Fruit fly (Drosophila melanogaster) whole organism, larva: Measurements from ENCODE around the gene ND-30.

Experiments
- noc ChIP-seq: fragments of 200-800 bp; sonication (Bioruptor generic); optimal IDR thresholded peaks from 3 replicates; lab custom pipeline; 2019; ENCODE audit warnings: missing biosample characterization, mild to moderate bottlenecking, missing genetic modification characterization, moderate library complexity

Gene ND-30

DNA sequence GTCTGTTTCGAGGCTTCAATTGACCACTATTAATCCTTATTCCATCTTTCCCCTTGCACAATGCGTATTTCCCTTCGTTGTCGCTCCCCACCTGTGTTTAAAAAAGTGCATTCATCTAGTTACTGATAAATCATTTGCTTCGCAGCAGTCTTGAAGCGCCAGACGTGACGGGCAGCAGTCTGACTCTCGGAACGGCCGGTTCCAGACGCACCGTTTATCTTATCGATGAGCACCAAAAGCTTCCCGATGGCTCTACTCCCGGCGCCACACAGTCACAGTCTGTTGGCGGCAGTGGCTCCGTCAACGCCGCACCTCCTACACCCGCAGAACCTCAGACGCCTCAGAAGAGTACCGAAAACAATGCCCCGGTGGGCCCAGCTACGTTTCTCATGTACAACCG, 24.7 kb upstream of the ND-30 start, which contains the start of gene CG42494:
CG42494 (plus strand) TSS at position 301 of the 400 bp plus-strand sequence.
- no peak for TF ChIP-seq noc (tag; lab: Kevin White, UChicago)

dm6 chr3L:3179474-3179873, 20.1 kb upstream of the ND-30 start:
- peak; percentile 84 for TF ChIP-seq noc (tag; lab: Kevin White, UChicago)

DNA sequence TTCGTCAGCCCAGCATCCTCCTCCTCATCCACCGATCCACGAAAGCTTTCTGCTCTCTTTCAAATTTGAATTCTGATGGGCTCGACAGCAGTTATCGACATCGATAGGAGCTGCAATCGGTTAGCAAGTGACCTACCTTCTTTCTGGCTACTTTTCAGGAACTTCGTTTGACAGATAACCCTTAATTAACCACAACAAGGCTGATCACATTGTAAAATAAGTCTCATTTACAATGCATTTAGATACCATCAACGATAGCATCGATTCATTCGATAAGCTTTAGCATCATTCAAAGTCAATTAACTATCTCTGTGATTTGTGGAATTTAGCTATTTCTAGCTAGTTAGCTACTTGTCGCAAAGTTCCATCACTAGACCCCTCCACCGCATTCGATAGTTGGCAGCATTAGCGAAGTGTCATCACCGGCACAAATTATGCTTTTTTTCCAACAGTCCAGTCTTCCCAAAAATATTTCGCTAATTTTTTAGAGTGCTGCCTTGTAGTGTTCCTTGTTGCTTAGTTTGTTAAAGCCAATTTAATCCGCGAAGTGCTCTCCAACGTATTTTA, 19.2 kb upstream of the ND-30 start, which contains the start of the genes MnM and Girdin:
MnM (minus strand) TSS at position 51 of the 567 bp plus-strand sequence.
Girdin (plus strand) TSS at position 401 of the 567 bp plus-strand sequence.
- TF ChIP-seq noc (tag; lab: Kevin White, UChicago) = no peak

dm6 chr3L:3177872-3178271, 18.5 kb upstream of the ND-30 start:
- TF ChIP-seq noc (tag; lab: Kevin White, UChicago) = no peak

DNA sequence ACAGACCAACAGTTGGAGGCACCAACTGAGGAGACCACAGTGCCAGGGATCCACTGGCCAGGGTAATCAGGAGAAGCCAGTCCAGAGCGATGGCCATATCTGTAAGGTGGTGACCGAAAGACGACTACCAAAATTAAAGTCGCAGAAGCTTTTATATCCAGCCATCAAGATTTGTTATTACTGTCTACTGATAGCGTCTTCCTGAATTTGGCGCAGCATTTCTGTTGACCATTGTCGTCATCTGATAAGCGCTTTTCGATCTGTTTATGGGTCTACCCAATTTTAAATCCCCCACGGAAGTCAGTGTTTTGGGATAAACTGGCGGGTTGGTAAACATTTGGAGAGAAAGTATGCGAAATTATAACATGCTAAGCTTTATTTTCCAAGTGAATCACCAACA, 13.1 kb upstream of the ND-30 start, which contains the start of gene CG14963:
CG14963 (minus strand) TSS at position 101 of the 400 bp plus-strand sequence.
- no peak for TF ChIP-seq noc (tag; lab: Kevin White, UChicago)

- no peak for TF ChIP-seq noc (tag; lab: Kevin White, UChicago)
Observed at dm6 chr3L:3169107-3169506, 9.7 kb upstream of the ND-30 start, which contains the start of the genes CG32278 and CG32281. Gene CG32278, plus strand, starts transcription at chr3L:3169286. Gene CG32281, plus strand, starts transcription at chr3L:3169375.

DNA sequence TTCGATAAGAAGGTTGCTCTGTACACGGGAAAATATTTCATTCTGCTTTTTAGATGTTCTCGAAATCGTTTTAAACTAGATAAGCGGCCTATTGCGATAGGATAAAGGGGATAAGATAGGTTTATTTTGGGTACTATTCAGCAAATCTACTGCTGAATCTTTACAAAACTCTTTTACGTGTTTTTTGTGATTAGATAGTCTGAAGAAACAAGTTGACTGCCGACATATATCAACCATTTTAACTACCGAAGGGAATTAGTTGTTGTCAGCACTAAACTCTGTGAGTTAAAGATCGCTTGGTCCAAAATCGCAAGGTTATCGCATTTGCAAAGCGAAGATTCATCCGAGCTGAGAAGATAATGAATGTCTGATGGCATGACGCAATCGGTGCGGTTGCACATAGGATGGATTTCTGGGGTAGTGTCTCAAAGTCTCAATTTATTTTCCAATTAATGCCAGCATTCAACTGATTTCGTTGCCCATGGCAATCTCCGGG, 6.9 kb upstream of the ND-30 start, which contains the start of gene Asciz:
Asciz (minus strand) TSS at position 51 of the 496 bp plus-strand sequence.
- TF ChIP-seq noc (tag; lab: Kevin White, UChicago) = no peak

dm6 chr3L:3165399-3165798, 6.0 kb upstream of the ND-30 start:
- TF ChIP-seq noc (tag; lab: Kevin White, UChicago) = no peak

DNA sequence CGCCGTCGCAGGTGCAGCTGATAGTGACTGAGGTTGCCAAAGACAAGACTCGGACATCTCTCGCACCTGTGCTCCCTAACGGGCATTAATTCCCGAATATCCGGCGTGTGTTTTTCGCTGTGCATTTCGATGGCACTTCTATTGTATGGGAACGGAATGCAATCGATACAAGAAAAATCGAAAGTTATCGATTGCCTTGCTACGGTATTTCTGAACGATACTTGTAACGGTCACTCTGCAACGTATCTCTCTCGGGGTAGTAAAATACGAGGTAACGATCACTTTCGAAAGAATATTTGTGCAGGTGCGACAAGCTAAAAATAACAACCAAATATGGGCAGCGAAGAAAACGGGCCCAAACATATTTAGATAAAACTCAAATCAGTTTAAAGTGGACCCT, 5.6 kb upstream of the ND-30 start, which contains the start of gene CG32280:
CG32280 (plus strand) TSS at position 231 of the 400 bp plus-strand sequence.
- TF ChIP-seq noc (tag; lab: Kevin White, UChicago) = peak; percentile 36

- no peak for TF ChIP-seq noc (tag; lab: Kevin White, UChicago)
Observed at dm6 chr3L:3162584-3162983, 3.2 kb upstream of the ND-30 start.

- no peak for TF ChIP-seq noc (tag; lab: Kevin White, UChicago)
Observed at dm6 chr3L:3161968-3162367, 2.6 kb upstream of the ND-30 start, which contains the start of gene rasp. Gene rasp, plus strand, starts transcription at chr3L:3162180.

DNA sequence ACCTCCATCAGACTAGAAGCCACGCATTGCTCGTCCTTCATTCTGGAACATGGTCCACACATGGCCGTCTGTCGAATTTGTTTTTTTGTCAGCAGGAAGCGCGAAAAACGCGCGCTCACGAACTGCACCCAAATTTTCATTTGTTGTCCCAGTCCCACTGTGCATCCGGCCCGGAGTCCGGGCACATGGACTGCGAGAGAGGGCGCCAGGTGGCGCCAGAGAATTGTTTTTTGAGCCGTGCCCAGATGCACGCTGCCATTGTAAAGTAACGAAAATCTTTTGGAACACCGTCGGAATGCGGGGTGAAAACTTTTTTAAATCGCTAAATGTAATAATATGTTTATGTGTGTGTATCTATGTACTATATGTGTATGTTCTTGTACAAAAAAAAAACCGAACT, 1.7 kb downstream of the ND-30 start:
- TF ChIP-seq noc (tag; lab: Kevin White, UChicago) = no peak

dm6 chr3L:3150376-3150775, 9.0 kb downstream of the ND-30 start:
- no peak for TF ChIP-seq noc (tag; lab: Kevin White, UChicago)

dm6 chr3L:3149060-3149872, 10.1 kb downstream of the ND-30 start:
- peak; percentile 60 for TF ChIP-seq noc (tag; lab: Kevin White, UChicago)

DNA sequence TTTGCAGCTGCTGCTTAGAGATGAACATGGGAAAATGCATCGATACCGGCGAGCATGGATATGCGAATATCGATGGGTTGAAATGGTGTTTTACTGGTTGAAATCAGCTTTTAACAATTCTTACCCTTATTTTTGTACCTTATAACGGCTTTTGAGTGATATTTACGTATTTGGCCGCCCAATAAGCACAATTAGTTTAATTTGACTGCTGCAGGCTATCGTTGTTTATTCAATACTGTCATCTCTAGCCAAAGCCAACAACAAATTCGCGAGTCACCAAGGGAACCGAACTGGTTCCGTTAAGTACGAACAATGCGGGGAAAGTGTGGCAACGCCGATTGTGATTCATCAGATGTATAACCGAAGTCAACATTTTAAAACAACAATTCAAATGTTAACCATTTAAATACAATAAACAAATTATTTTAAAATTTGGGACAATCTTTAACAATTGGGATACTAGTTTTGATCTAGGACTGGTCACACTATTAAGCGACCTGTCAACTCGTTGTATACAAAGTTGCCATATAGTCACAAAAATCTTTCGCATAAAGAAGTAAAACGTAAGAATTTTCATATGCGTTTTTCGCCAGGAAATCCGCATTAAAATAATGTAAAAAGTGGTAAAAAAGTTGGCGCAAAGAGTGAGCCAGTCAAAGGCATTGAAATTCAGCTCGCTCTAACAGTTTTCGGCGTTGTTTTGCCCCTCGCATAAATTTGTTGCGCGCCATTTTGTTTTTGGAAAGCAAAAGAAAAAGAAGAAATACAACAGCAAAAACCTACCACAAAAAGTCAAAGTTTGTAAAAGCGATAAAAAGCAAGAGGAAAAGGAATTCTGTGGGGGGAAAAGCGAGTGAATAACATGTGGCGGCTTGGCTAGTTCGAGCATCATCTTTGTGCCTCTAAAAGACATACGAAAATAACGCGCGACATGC, 11.0 kb downstream of the ND-30 start, which contains the start of the genes Usp5 and BtbVII:
Usp5 (minus strand) TSS at position 234 of the 935 bp plus-strand sequence.
BtbVII (plus strand) TSS at position 522 of the 935 bp plus-strand sequence.
- TF ChIP-seq noc (tag; lab: Kevin White, UChicago) = peak; percentile 37
